Fruit fly (Drosophila melanogaster) S2 (cell line): ENCODE results near the gene CG3434.

Experiments used
- CG8478 ChIP-seq: fragments of >200 bp; optimal IDR thresholded peaks from 2 replicates; lab custom pipeline; 2018
- CTCF ChIP-seq, 2 experiments: fragments of >200 bp; optimal IDR thresholded peaks; 2 replicates each; lab custom pipeline; 2018

dm6 chr3L:9424528-9424911 lies 36.1 kb downstream of the CG3434 start:
- TF ChIP-seq CTCF (optimal IDR thresholded peaks at IDR 0.05; lab: Kevin White, UChicago) = no peak
- TF ChIP-seq CG8478 (lab: Kevin White, UChicago) = no peak
